Worm (Caenorhabditis elegans): Measurements from ENCODE around the gene scrm-7.

ce11 chrV:14729343-14729742 lies 50.2 kb downstream of the scrm-7 start, which contains the start of gene oig-3:
- TF ChIP-seq nhr-12 (tag; optimal IDR thresholded peaks at IDR 0.05) (no peak), ztf-11 (tag; optimal IDR thresholded peaks at IDR 0.05) (no peak), mab-9 (GFP tag; IDR thresholded peaks at IDR 0.05) (no peak), mdl-1 (tag; optimal IDR thresholded peaks at IDR 0.05) (no peak), lsy-2 (tag; optimal IDR thresholded peaks at IDR 0.05) (no peak), jun-1 (tag; optimal IDR thresholded peaks at IDR 0.05) (no peak), Y116A8C.19 (tag; optimal IDR thresholded peaks at IDR 0.05; ENCODE audit: borderline replicate concordance) (no peak), ceh-82 (tag; optimal IDR thresholded peaks at IDR 0.05) (no peak), tbx-2 (tag; optimal IDR thresholded peaks at IDR 0.05) (no peak)
